Fruit fly (Drosophila melanogaster) whole organism, pupa: ENCODE measurements around the gene CG9215.

Source experiments
- CG12605 ChIP-seq: fragments of 200-800 bp; sonication (Bioruptor generic); IDR thresholded peaks from 2 replicates; pipeline ENCODE4 v1.3.6; 2022; ENCODE audit warnings: missing biosample characterization, missing genetic modification characterization
- CG14655 ChIP-seq: fragments of 200-800 bp; sonication (Bioruptor generic); optimal IDR thresholded peaks from 3 replicates; lab custom pipeline; 2017; ENCODE audit warnings: mild to moderate bottlenecking, missing biosample characterization, missing genetic modification reagents, missing genetic modification characterization
- CG15710 ChIP-seq: fragments of 200-800 bp; sonication (Bioruptor generic); optimal IDR thresholded peaks from 2 replicates; lab custom pipeline; 2018; ENCODE audit warnings: missing biosample characterization, mild to moderate bottlenecking, missing genetic modification characterization, moderate library complexity
- CG9948 ChIP-seq: fragments of 200-800 bp; sonication (Bioruptor generic); optimal IDR thresholded peaks from 2 replicates; lab custom pipeline; 2018; ENCODE audit warnings: missing biosample characterization, mild to moderate bottlenecking, missing genetic modification characterization, moderate library complexity
- EcR ChIP-seq: fragments of 200-800 bp; sonication (Bioruptor generic); optimal IDR thresholded peaks from 3 replicates; lab custom pipeline; 2019; ENCODE audit warnings: missing biosample characterization, missing genetic modification characterization, mild to moderate bottlenecking, moderate library complexity, missing genetic modification reagents
- Pif1B ChIP-seq: fragments of 200-800 bp; sonication (Bioruptor generic); optimal IDR thresholded peaks from 3 replicates; lab custom pipeline; 2016; ENCODE audit warnings: missing biosample characterization, missing genetic modification characterization

DNA sequence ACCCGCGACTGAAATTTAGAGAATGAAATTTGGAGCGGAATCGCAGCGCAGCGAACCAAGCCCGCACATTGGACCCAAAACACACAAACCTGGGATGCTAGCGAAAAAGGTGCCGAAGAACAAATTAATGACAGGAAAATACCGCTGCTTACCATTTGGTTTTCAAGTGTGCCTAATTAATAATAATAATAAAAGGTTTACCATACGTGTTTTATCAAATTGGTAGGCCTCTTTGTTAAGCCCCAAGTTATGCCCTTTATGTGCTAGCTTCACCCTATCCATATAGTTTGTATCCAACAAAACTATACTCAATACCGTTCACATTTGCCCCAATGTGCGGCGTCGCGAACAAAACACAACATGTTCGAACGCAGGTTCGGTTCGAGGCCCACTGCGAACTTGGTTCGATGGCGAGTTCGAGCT, 28.4 kb downstream of the CG9215 start, which contains the start of gene Ac13E:
- peak; percentile 86 for TF ChIP-seq CG9948 (tag; lab: Kevin White, UChicago)
- peak; percentile 22 for TF ChIP-seq EcR (GFP tag; lab: Kevin White, UChicago)
- TF ChIP-seq CG14655: peak; percentile 93
- TF ChIP-seq CG12605 (GFP tag; lab: Robert Waterston, UW): peak; percentile 66; the same call in 1 of the 2 replicates
- peak; percentile 89 for TF ChIP-seq Pif1B
- peak; percentile 89 for TF ChIP-seq CG15710 (tag; lab: Kevin White, UChicago)
